Worm (Caenorhabditis elegans) whole organism, late embryonic: Measurements from ENCODE around the gene F37C12.18.

Experiments
- C38D4.7 ChIP-seq: fragments of 200-800 bp; sonication (Bioruptor generic); optimal IDR thresholded peaks from 2 replicates; lab custom pipeline; 2018; ENCODE audit warnings: mild to moderate bottlenecking, missing genetic modification characterization, moderate library complexity, missing compliant biosample characterization
- F13H6.1 ChIP-seq: sonication (generic microtip); optimal IDR thresholded peaks from 2 replicates; lab custom pipeline; 2016; ENCODE audit warnings: missing genetic modification characterization, missing compliant biosample characterization
- T23F11.4 ChIP-seq: fragments of 200-800 bp; sonication (Bioruptor generic); optimal IDR thresholded peaks from 2 replicates; lab custom pipeline; 2018; ENCODE audit warnings: mild to moderate bottlenecking, missing genetic modification characterization, missing compliant biosample characterization
- ceh-14 ChIP-seq: sonication (generic microtip); optimal IDR thresholded peaks from 2 replicates; lab custom pipeline; 2016; ENCODE audit warnings: missing genotype, missing genetic modification characterization, missing compliant biosample characterization
- ceh-18 ChIP-seq: sonication (generic microtip); optimal IDR thresholded peaks from 2 replicates; lab custom pipeline; 2016; ENCODE audit warnings: missing genetic modification characterization, missing compliant biosample characterization
- ceh-2 ChIP-seq: sonication (generic microtip); optimal IDR thresholded peaks from 2 replicates; lab custom pipeline; 2016; ENCODE audit warnings: missing genotype, missing genetic modification characterization, missing compliant biosample characterization
- ceh-22 ChIP-seq: sonication (generic microtip); optimal IDR thresholded peaks from 2 replicates; lab custom pipeline; 2017; ENCODE audit warnings: missing biosample characterization, missing genetic modification characterization
- ceh-24 ChIP-seq: sonication (generic microtip); optimal IDR thresholded peaks from 2 replicates; lab custom pipeline; 2016; ENCODE audit warnings: mild to moderate bottlenecking, missing genetic modification characterization, missing compliant biosample characterization
- ceh-34 ChIP-seq: sonication (generic microtip); optimal IDR thresholded peaks from 2 replicates; lab custom pipeline; 2016; ENCODE audit warnings: mild to moderate bottlenecking, missing genetic modification characterization, missing compliant biosample characterization
- ceh-45 ChIP-seq: fragments of 200-800 bp; sonication (Bioruptor generic); IDR thresholded peaks from 2 replicates; pipeline ENCODE4 v1.3.6; 2022; ENCODE audit warnings: missing genetic modification reagents, missing genetic modification characterization, missing compliant biosample characterization
- ceh-48 ChIP-seq: sonication (generic microtip); optimal IDR thresholded peaks from 2 replicates; lab custom pipeline; 2016; ENCODE audit warnings: missing genetic modification characterization, inconsistent platforms, missing compliant biosample characterization
- ceh-6 ChIP-seq: fragments of 200-800 bp; sonication (Bioruptor generic); optimal IDR thresholded peaks from 2 replicates; lab custom pipeline; 2018; ENCODE audit warnings: mild to moderate bottlenecking, missing genetic modification characterization, missing compliant biosample characterization
- ceh-9 ChIP-seq: sonication (generic microtip); optimal IDR thresholded peaks from 2 replicates; lab custom pipeline; 2016; ENCODE audit warnings: mild to moderate bottlenecking, missing genetic modification characterization, inconsistent platforms, missing compliant biosample characterization
- che-1 ChIP-seq: sonication (generic microtip); optimal IDR thresholded peaks from 2 replicates; lab custom pipeline; 2016; ENCODE audit warnings: mild to moderate bottlenecking, missing genetic modification characterization, missing compliant biosample characterization
- dmd-4 ChIP-seq: sonication (generic microtip); optimal IDR thresholded peaks from 2 replicates; lab custom pipeline; 2016; ENCODE audit warnings: borderline replicate concordance, missing genetic modification characterization, missing compliant biosample characterization
- elt-2 ChIP-seq: sonication (generic microtip); optimal IDR thresholded peaks from 2 replicates; lab custom pipeline; 2016; ENCODE audit warnings: missing genetic modification reagents, missing genetic modification characterization, missing compliant biosample characterization
- eyg-1 ChIP-seq: sonication (generic microtip); optimal IDR thresholded peaks from 2 replicates; lab custom pipeline; 2016; ENCODE audit warnings: missing genotype, missing genetic modification characterization, missing compliant biosample characterization
- fax-1 ChIP-seq: sonication (generic microtip); optimal IDR thresholded peaks from 2 replicates; lab custom pipeline; 2016; ENCODE audit warnings: missing genotype, missing genetic modification characterization, missing compliant biosample characterization
- fkh-10 ChIP-seq: fragments of 150-350 bp; optimal IDR thresholded peaks from 2 replicates; lab custom pipeline; 2014; ENCODE audit warnings: missing biosample characterization, missing genetic modification reagents, missing genetic modification characterization
- fkh-6 ChIP-seq: sonication (generic microtip); optimal IDR thresholded peaks from 2 replicates; lab custom pipeline; 2016; ENCODE audit warnings: missing genetic modification characterization, missing compliant biosample characterization
- gmeb-2 ChIP-seq: sonication (generic microtip); optimal IDR thresholded peaks from 2 replicates; lab custom pipeline; 2016; ENCODE audit warnings: missing genetic modification characterization, inconsistent platforms, missing compliant biosample characterization
- hlh-15 ChIP-seq: sonication (generic microtip); optimal IDR thresholded peaks from 2 replicates; lab custom pipeline; 2016; ENCODE audit warnings: missing genetic modification characterization, missing compliant biosample characterization
- hlh-30 ChIP-seq: sonication (generic microtip); optimal IDR thresholded peaks from 2 replicates; lab custom pipeline; 2017; ENCODE audit warnings: antibody characterized with exemption, missing genetic modification characterization, missing compliant biosample characterization; ENCODE audit not compliant: insufficient read depth
- lin-11 ChIP-seq: fragments of 200-800 bp; sonication (Bioruptor generic); optimal IDR thresholded peaks from 2 replicates; lab custom pipeline; 2018; ENCODE audit warnings: mild to moderate bottlenecking, missing genetic modification characterization, missing compliant biosample characterization
- mec-3 ChIP-seq: sonication (generic microtip); optimal IDR thresholded peaks from 2 replicates; lab custom pipeline; 2016; ENCODE audit warnings: borderline replicate concordance, missing genetic modification characterization, missing compliant biosample characterization
- nfya-1 ChIP-seq: sonication (generic microtip); optimal IDR thresholded peaks from 2 replicates; lab custom pipeline; 2017; ENCODE audit warnings: missing genetic modification characterization, mild to moderate bottlenecking, missing compliant biosample characterization, antibody characterized with exemption, moderate library complexity
- nhr-11 ChIP-seq: fragments of 150-350 bp; optimal IDR thresholded peaks from 2 replicates; lab custom pipeline; 2014; ENCODE audit warnings: missing biosample characterization, missing genetic modification characterization
- npax-4 ChIP-seq: sonication (generic microtip); optimal IDR thresholded peaks from 2 replicates; lab custom pipeline; 2016; ENCODE audit warnings: missing genetic modification characterization, missing compliant biosample characterization
- pag-3 ChIP-seq: sonication (generic microtip); optimal IDR thresholded peaks from 2 replicates; lab custom pipeline; 2016; ENCODE audit warnings: missing compliant biosample characterization, missing genetic modification characterization, borderline replicate concordance
- pha-4 ChIP-seq: fragments of 150-350 bp; optimal IDR thresholded peaks from 2 replicates; lab custom pipeline; 2018; ENCODE audit warnings: missing biosample characterization, missing genetic modification reagents, missing genetic modification characterization
- rnt-1 ChIP-seq: sonication (generic microtip); optimal IDR thresholded peaks from 2 replicates; lab custom pipeline; 2016; ENCODE audit warnings: missing genetic modification characterization, missing compliant biosample characterization
- sdc-2 ChIP-seq: sonication (generic microtip); optimal IDR thresholded peaks from 2 replicates; lab custom pipeline; 2016; ENCODE audit warnings: missing genotype, missing genetic modification characterization, missing compliant biosample characterization
- tbx-2 ChIP-seq: sonication (generic microtip); optimal IDR thresholded peaks from 2 replicates; lab custom pipeline; 2016; ENCODE audit warnings: missing genetic modification characterization, missing compliant biosample characterization
- ttx-3 ChIP-seq: sonication (generic microtip); optimal IDR thresholded peaks from 2 replicates; lab custom pipeline; 2016; ENCODE audit warnings: missing genetic modification reagents, missing genetic modification characterization, missing compliant biosample characterization
- unc-55 ChIP-seq: sonication (generic microtip); optimal IDR thresholded peaks from 2 replicates; lab custom pipeline; 2017; ENCODE audit warnings: missing biosample characterization, missing genetic modification reagents, missing genetic modification characterization
- unc-86 ChIP-seq: sonication (generic microtip); optimal IDR thresholded peaks from 2 replicates; lab custom pipeline; 2016; ENCODE audit warnings: missing genetic modification characterization, missing compliant biosample characterization
- ztf-16 ChIP-seq: sonication (generic microtip); optimal IDR thresholded peaks from 2 replicates; lab custom pipeline; 2017; ENCODE audit warnings: missing genetic modification characterization, missing compliant biosample characterization

The F37C12.18 gene

ce11 chrIII:7216924-7217521 is 21.8 kb upstream of the F37C12.18 start:
- peak; percentile 88 for TF ChIP-seq unc-55
- TF ChIP-seq ceh-18 (tag; lab: Kevin White, UChicago): peak; percentile 92
- peak; percentile 46 for TF ChIP-seq nfya-1
- TF ChIP-seq fkh-10 (GFP tag; lab: Kevin White, UChicago): no peak
- no peak for TF ChIP-seq hlh-15 (tag; lab: Kevin White, UChicago)
- peak; percentile 78 for TF ChIP-seq rnt-1 (tag; lab: Kevin White, UChicago)
- peak; percentile 6 for TF ChIP-seq ceh-34 (tag; lab: Kevin White, UChicago)
- no peak for TF ChIP-seq pag-3 (tag; lab: Kevin White, UChicago)

ce11 chrIII:7216226-7216625 is 21.0 kb upstream of the F37C12.18 start, which contains the start of gene R151.1:
R151.1 (plus strand) TSS chrIII:7216526.
- no peak for TF ChIP-seq pha-4 (tag; lab: Kevin White, UChicago)
- no peak for TF ChIP-seq fkh-6 (tag; lab: Kevin White, UChicago)
- no peak for TF ChIP-seq C38D4.7 (GFP tag; lab: Kevin White, UChicago)
- TF ChIP-seq pag-3 (tag; lab: Kevin White, UChicago): no peak
- no peak for TF ChIP-seq tbx-2 (tag; lab: Kevin White, UChicago)
- no peak for TF ChIP-seq gmeb-2 (tag; lab: Kevin White, UChicago)
- TF ChIP-seq ceh-6 (GFP tag; lab: Kevin White, UChicago): no peak
- no peak for TF ChIP-seq nfya-1
- no peak for TF ChIP-seq npax-4 (tag; lab: Kevin White, UChicago)
- TF ChIP-seq ztf-16 (tag; lab: Kevin White, UChicago): no peak
- TF ChIP-seq unc-86 (tag; lab: Kevin White, UChicago): no peak
- no peak for TF ChIP-seq ttx-3 (tag; lab: Kevin White, UChicago)
- TF ChIP-seq ceh-2: no peak
- no peak for TF ChIP-seq lin-11 (tag; lab: Kevin White, UChicago)
- no peak for TF ChIP-seq mec-3
- no peak for TF ChIP-seq ceh-22
- no peak for TF ChIP-seq hlh-30 (tag; lab: Kevin White, UChicago)

DNA sequence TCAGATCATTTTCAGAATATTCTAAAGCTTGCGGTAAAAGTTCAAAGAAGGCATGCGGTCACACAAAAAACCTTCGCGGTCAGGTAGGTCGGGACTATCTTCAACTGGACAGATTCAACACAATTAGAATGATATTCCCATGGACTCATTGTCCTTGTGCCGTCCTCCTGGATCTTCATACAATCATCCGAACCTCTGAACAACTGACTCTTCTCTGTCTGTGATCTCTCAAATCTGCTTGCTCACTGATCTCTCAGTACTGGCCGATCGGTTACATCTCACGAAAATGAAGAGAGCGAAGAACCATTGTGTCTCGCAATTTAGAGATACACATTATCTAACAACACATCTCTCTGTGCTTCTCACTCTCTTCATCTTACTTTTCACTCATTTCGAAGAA is 20.3 kb upstream of the F37C12.18 start:
- TF ChIP-seq F13H6.1 (tag; lab: Kevin White, UChicago) (no peak), eyg-1 (tag; lab: Kevin White, UChicago) (no peak), che-1 (tag; lab: Kevin White, UChicago) (no peak), rnt-1 (tag; lab: Kevin White, UChicago) (peak; percentile 23)

DNA sequence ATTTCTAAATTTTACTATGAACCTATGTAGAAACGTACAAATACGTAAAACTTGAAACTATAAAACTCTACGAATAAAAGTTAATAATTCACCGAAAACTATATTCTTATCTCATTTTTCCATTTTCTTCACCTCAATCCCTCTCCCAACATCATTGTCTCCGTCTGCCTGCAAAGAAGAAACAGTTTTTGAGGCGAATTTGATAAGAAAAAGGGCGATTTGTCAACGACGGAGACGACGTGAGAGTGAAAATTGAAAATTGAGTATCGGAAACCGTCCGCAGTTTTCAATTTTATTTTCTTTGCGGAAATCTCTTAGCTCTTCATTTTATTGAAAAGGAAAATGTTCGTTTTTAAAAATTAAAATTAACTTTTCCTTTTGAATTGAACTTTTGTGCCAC is 16.8 kb upstream of the F37C12.18 start:
- TF ChIP-seq ceh-14 (no peak), unc-55 (no peak)
- TF ChIP-seq, all 69 proteins: peak for 0

DNA sequence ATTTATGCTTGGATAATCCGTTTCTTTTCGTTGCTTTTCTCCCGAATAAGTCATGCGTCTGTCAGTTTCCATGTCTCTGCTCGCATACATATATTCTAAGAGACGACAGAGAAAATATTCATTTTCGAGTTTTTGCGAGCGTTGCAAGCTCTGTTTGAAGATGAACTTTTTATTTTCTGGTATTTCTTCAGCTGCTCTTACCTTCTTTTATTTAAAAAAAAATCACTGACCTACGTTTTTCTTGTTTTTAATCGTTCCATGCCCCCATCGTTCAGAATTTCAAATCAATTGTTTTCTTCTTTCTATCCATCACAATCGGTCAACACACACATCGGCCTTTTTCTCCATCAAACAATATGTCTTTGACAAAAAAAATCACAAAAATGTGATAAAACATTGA is 15.3 kb upstream of the F37C12.18 start:
- no peak for TF ChIP-seq npax-4 (tag; lab: Kevin White, UChicago)
- TF ChIP-seq ceh-45 (GFP tag; lab: Robert Waterston, UW): no peak
- TF ChIP-seq ceh-24 (tag; lab: Kevin White, UChicago): no peak
- TF ChIP-seq sdc-2 (tag; lab: Kevin White, UChicago): no peak
- TF ChIP-seq fax-1 (tag; lab: Kevin White, UChicago): no peak
- no peak for TF ChIP-seq lin-11 (tag; lab: Kevin White, UChicago)
- TF ChIP-seq dmd-4 (tag; lab: Kevin White, UChicago): no peak

- TF ChIP-seq T23F11.4 (GFP tag; lab: Kevin White, UChicago) (no peak), hlh-30 (tag; lab: Kevin White, UChicago) (no peak), nfya-1 (no peak), ceh-9 (tag; lab: Kevin White, UChicago) (no peak), ceh-48 (tag; lab: Kevin White, UChicago) (no peak), gmeb-2 (tag; lab: Kevin White, UChicago) (no peak), eyg-1 (tag; lab: Kevin White, UChicago) (no peak), nhr-11 (tag; lab: Kevin White, UChicago) (no peak), elt-2 (tag; lab: Kevin White, UChicago) (no peak)
Observed at ce11 chrIII:7209721-7210120, 14.5 kb upstream of the F37C12.18 start, which contains the start of gene R151.2. R151.2 (plus strand) TSS chrIII:7209967.
